Fruit fly (Drosophila melanogaster): ENCODE data around the gene Dref.

DNA sequence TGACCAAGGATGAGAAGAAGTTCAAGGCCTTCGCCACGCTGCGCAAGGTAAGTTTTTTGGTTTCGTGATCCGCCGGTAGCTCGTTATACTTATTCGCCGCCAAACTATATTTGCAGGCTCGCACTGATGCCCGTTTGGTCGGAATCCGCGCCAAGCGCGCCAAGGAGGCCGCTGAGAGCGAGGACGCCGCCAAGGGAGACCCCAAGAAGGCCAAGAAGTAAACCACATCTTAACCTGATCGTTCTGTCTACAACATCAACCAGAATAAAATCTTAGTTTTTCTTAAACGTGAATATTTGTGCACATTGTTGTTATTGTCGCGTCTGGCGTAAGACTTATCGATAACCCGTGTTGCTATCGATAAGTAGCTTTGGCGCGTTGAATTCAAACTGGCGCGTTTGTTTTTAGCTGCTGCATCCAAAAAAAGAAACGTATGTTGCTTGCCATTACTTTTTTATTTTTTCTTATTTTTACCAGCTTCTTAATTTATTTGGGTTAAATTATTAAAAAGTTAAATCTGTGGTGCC, 1.2 kb upstream of the Dref start:
- TF ChIP-seq Sox102F (GFP tag; optimal IDR thresholded peaks at IDR 0.05), result no peak
- TF ChIP-seq CG6854 (GFP tag; optimal IDR thresholded peaks at IDR 0.05), result no peak
- no peak for TF ChIP-seq Ets96B (tag; optimal IDR thresholded peaks at IDR 0.05)
- TF ChIP-seq Eip93F (GFP tag; optimal IDR thresholded peaks at IDR 0.05), result no peak
- no peak for TF ChIP-seq Lpt (GFP tag; optimal IDR thresholded peaks at IDR 0.05)
- no peak for TF ChIP-seq OdsH (GFP tag; optimal IDR thresholded peaks at IDR 0.05)
- no peak for TF ChIP-seq Sox14 (GFP tag; optimal IDR thresholded peaks at IDR 0.05)
- TF ChIP-seq CG4318 (GFP tag; optimal IDR thresholded peaks at IDR 0.05), result no peak
- no peak for TF ChIP-seq CG11294 (GFP tag; IDR thresholded peaks at IDR 0.05)
- TF ChIP-seq CG31627 (GFP tag; optimal IDR thresholded peaks at IDR 0.05), result no peak
- TF ChIP-seq CG32006 (GFP tag; optimal IDR thresholded peaks at IDR 0.05), result no peak
- no peak for TF ChIP-seq CG11902 (GFP tag; optimal IDR thresholded peaks at IDR 0.05)
- no peak for TF ChIP-seq Met (GFP tag; optimal IDR thresholded peaks at IDR 0.05)
